Fruit fly (Drosophila melanogaster) whole organism, embryonic: ENCODE data around the gene Rlb1.

ENCODE experiments used
- CG10267 ChIP-seq: fragments of 200-800 bp; sonication (Bioruptor generic); optimal IDR thresholded peaks from 2 replicates; lab custom pipeline; 2018; ENCODE audit warnings: missing biosample characterization, mild to moderate bottlenecking, missing genetic modification characterization, moderate library complexity
- CG10543 ChIP-seq: fragments of 200-800 bp; sonication (Bioruptor generic); optimal IDR thresholded peaks from 3 replicates; lab custom pipeline; 2017; ENCODE audit warnings: missing biosample characterization, mild to moderate bottlenecking, missing genetic modification characterization, moderate library complexity
- CG1233 ChIP-seq: fragments of 200-800 bp; sonication (Bioruptor generic); optimal IDR thresholded peaks from 4 replicates; lab custom pipeline; 2018; ENCODE audit warnings: missing biosample characterization, mild to moderate bottlenecking, missing genetic modification characterization
- CG12659 ChIP-seq: fragments of 200-800 bp; sonication (Bioruptor generic); optimal IDR thresholded peaks from 3 replicates; lab custom pipeline; 2017; ENCODE audit warnings: mild to moderate bottlenecking, missing biosample characterization, missing genetic modification reagents, missing genetic modification characterization
- CG12744 ChIP-seq: fragments of 200-800 bp; sonication (Bioruptor generic); optimal IDR thresholded peaks from 2 replicates; lab custom pipeline; 2016; ENCODE audit warnings: missing biosample characterization, missing genetic modification characterization
- CG16815 ChIP-seq: fragments of 200-800 bp; sonication (Bioruptor generic); optimal IDR thresholded peaks from 3 replicates; lab custom pipeline; 2017; ENCODE audit warnings: missing biosample characterization, mild to moderate bottlenecking, missing genetic modification characterization
- CG17568 ChIP-seq: fragments of 200-800 bp; sonication (Bioruptor generic); optimal IDR thresholded peaks from 2 replicates; lab custom pipeline; 2018; ENCODE audit warnings: missing biosample characterization, mild to moderate bottlenecking, missing genetic modification characterization, moderate library complexity
- CG2116 ChIP-seq: fragments of 200-800 bp; sonication (Bioruptor generic); optimal IDR thresholded peaks from 3 replicates; lab custom pipeline; 2018; ENCODE audit warnings: missing biosample characterization, mild to moderate bottlenecking, missing genetic modification characterization
- CG2129 ChIP-seq: fragments of 200-800 bp; sonication (Bioruptor generic); IDR thresholded peaks from 2 replicates; pipeline ENCODE4 v1.3.6; 2022; ENCODE audit warnings: missing biosample characterization, missing genetic modification characterization; ENCODE audit not compliant: partially characterized antibody
- CG2678 ChIP-seq: fragments of 200-800 bp; sonication (Bioruptor generic); optimal IDR thresholded peaks from 3 replicates; lab custom pipeline; 2019; ENCODE audit warnings: missing biosample characterization, mild to moderate bottlenecking, missing genetic modification characterization, moderate library complexity
- CG2712 ChIP-seq: fragments of 200-800 bp; optimal IDR thresholded peaks from 3 replicates; lab custom pipeline; 2019; ENCODE audit warnings: missing biosample characterization, mild to moderate bottlenecking, missing genetic modification characterization, moderate library complexity
- CG3281 ChIP-seq: fragments of 200-800 bp; sonication (Bioruptor generic); optimal IDR thresholded peaks from 3 replicates; lab custom pipeline; 2017; ENCODE audit warnings: missing biosample characterization, mild to moderate bottlenecking, missing genetic modification characterization
- CG34224 ChIP-seq: fragments of 200-800 bp; sonication (Bioruptor generic); IDR thresholded peaks from 3 replicates; pipeline ENCODE4 v1.3.6; 2022; ENCODE audit warnings: missing biosample characterization, missing genetic modification characterization; ENCODE audit not compliant: partially characterized antibody
- CG4617 ChIP-seq: fragments of 200-800 bp; sonication (Bioruptor generic); optimal IDR thresholded peaks from 3 replicates; lab custom pipeline; 2016; ENCODE audit warnings: missing biosample characterization, missing genetic modification characterization, borderline replicate concordance
- CG6175 ChIP-seq: fragments of 200-800 bp; sonication (Bioruptor generic); IDR thresholded peaks from 3 replicates; pipeline ENCODE4 v1.3.6; 2022; ENCODE audit warnings: missing biosample characterization, missing genetic modification characterization
- CG6689 ChIP-seq: fragments of 200-800 bp; sonication (Bioruptor generic); IDR thresholded peaks from 2 replicates; pipeline ENCODE4 v1.3.6; 2022; ENCODE audit warnings: missing biosample characterization, missing genetic modification characterization
- D ChIP-seq, 2 experiments: fragments of 200-800 bp in 1 of 2; fragments of >200 bp in 1 of 2; sonication (Bioruptor generic) in 1 of 2; optimal IDR thresholded peaks; 2 replicates in 1 of 2; 3 replicates in 1 of 2; lab custom pipeline; 2017; ENCODE audit warnings: mild to moderate bottlenecking in 1 of 2, missing biosample characterization in 1 of 2, missing genetic modification characterization in 1 of 2, missing genetic modification reagents in 1 of 2
- Fer2 ChIP-seq: fragments of 200-800 bp; sonication (Bioruptor generic); optimal IDR thresholded peaks from 2 replicates; lab custom pipeline; 2018; ENCODE audit warnings: missing biosample characterization, mild to moderate bottlenecking, missing genetic modification characterization, moderate library complexity
- Hr3 ChIP-seq: fragments of 200-800 bp; sonication (Bioruptor generic); optimal IDR thresholded peaks from 3 replicates; lab custom pipeline; 2016; ENCODE audit warnings: missing biosample characterization, missing genetic modification characterization
- Jarid2 ChIP-seq: fragments of 200-800 bp; sonication (Bioruptor generic); optimal IDR thresholded peaks from 3 replicates; lab custom pipeline; 2017; ENCODE audit warnings: mild to moderate bottlenecking, missing biosample characterization, missing genetic modification reagents, missing genetic modification characterization
- MBD-R2 ChIP-seq: fragments of 200-800 bp; sonication (Bioruptor generic); IDR thresholded peaks from 2 replicates; pipeline ENCODE4 v1.3.6; 2022; ENCODE audit warnings: missing biosample characterization, missing genetic modification characterization
- MESR4 ChIP-seq: fragments of 200-800 bp; sonication (Bioruptor generic); optimal IDR thresholded peaks from 2 replicates; lab custom pipeline; 2018; ENCODE audit warnings: missing biosample characterization, mild to moderate bottlenecking, missing genetic modification characterization, moderate library complexity
- NFAT ChIP-seq: fragments of 200-800 bp; sonication (Bioruptor generic); IDR thresholded peaks from 2 replicates; pipeline ENCODE4 v1.3.6; 2022; ENCODE audit warnings: missing biosample characterization, missing genetic modification characterization
- Nf-YB ChIP-seq: fragments of 200-800 bp; sonication (Bioruptor generic); optimal IDR thresholded peaks from 3 replicates; lab custom pipeline; 2019; ENCODE audit warnings: missing biosample characterization, mild to moderate bottlenecking, missing genetic modification characterization, moderate library complexity
- Pdp1 ChIP-seq, 2 experiments: fragments of 200-800 bp; sonication (Bioruptor generic); optimal IDR thresholded peaks; 3 replicates each; lab custom pipeline; 2016; ENCODE audit warnings: missing biosample characterization in 2 of 2, missing genetic modification characterization in 2 of 2, mild to moderate bottlenecking in 1 of 2, moderate library complexity in 1 of 2
- Poxn ChIP-seq: fragments of 200-800 bp; sonication (Bioruptor generic); IDR thresholded peaks from 2 replicates; pipeline ENCODE4 v1.3.6; 2022; ENCODE audit warnings: missing biosample characterization, missing genetic modification characterization
- Rx ChIP-seq: fragments of 200-800 bp; sonication (Bioruptor generic); IDR thresholded peaks from 2 replicates; pipeline ENCODE4 v1.3.6; 2022; ENCODE audit warnings: missing biosample characterization, missing genetic modification characterization
- Six4 ChIP-seq: fragments of 200-800 bp; sonication (Bioruptor generic); optimal IDR thresholded peaks from 2 replicates; lab custom pipeline; 2016; ENCODE audit warnings: missing biosample characterization, missing genetic modification characterization
- Xrp1 ChIP-seq: fragments of 200-800 bp; sonication (Bioruptor generic); IDR thresholded peaks from 2 replicates; pipeline ENCODE4 v1.3.6; 2022; ENCODE audit warnings: missing biosample characterization, missing genetic modification characterization
- ab ChIP-seq: fragments of 200-800 bp; sonication (Bioruptor generic); optimal IDR thresholded peaks from 2 replicates; lab custom pipeline; 2016; ENCODE audit warnings: missing biosample characterization, missing genetic modification characterization
- ara ChIP-seq: fragments of 200-800 bp; sonication (Bioruptor generic); IDR thresholded peaks from 2 replicates; pipeline ENCODE4 v1.3.6; 2022; ENCODE audit warnings: missing biosample characterization, missing genetic modification characterization
- chif ChIP-seq, 2 experiments: fragments of 200-800 bp; sonication (Bioruptor generic); optimal IDR thresholded peaks; 3 replicates each; lab custom pipeline; 2016; ENCODE audit warnings: missing biosample characterization in 2 of 2, missing genetic modification characterization in 2 of 2
- chinmo ChIP-seq: fragments of 200-800 bp; sonication (Bioruptor generic); IDR thresholded peaks from 4 replicates; pipeline ENCODE4 v1.3.6; 2022; ENCODE audit warnings: missing biosample characterization, missing genetic modification characterization; ENCODE audit not compliant: partially characterized antibody
- disco-r ChIP-seq: fragments of 200-800 bp; sonication (Bioruptor generic); optimal IDR thresholded peaks from 2 replicates; lab custom pipeline; 2016; ENCODE audit warnings: missing biosample characterization, missing genetic modification characterization
- ems ChIP-seq: fragments of 200-800 bp; sonication (Bioruptor generic); optimal IDR thresholded peaks from 3 replicates; lab custom pipeline; 2016; ENCODE audit warnings: missing biosample characterization, missing genetic modification characterization
- hth ChIP-seq: fragments of >200 bp; optimal IDR thresholded peaks from 2 replicates; lab custom pipeline; 2017; ENCODE audit warnings: inconsistent platforms
- klu ChIP-seq: fragments of 200-800 bp; sonication (Bioruptor generic); IDR thresholded peaks from 2 replicates; pipeline ENCODE4 v1.3.6; 2022; ENCODE audit warnings: missing biosample characterization, missing genetic modification characterization
- maf-S ChIP-seq: fragments of 200-800 bp; sonication (Bioruptor generic); optimal IDR thresholded peaks from 2 replicates; lab custom pipeline; 2016; ENCODE audit warnings: missing biosample characterization, missing genetic modification characterization
- mam ChIP-seq: fragments of 200-800 bp; sonication (Bioruptor generic); optimal IDR thresholded peaks from 3 replicates; lab custom pipeline; 2016; ENCODE audit warnings: missing biosample characterization, missing genetic modification characterization
- nom ChIP-seq: fragments of 200-800 bp; sonication (Bioruptor generic); optimal IDR thresholded peaks from 2 replicates; lab custom pipeline; 2017; ENCODE audit warnings: missing biosample characterization, missing genetic modification characterization, mild to moderate bottlenecking, moderate library complexity, missing genetic modification reagents
- pita ChIP-seq: fragments of 200-800 bp; sonication (Bioruptor generic); optimal IDR thresholded peaks from 2 replicates; lab custom pipeline; 2017; ENCODE audit warnings: missing biosample characterization, mild to moderate bottlenecking, missing genetic modification characterization
- prd ChIP-seq, 3 experiments: fragments of >200 bp in 2 of 3; fragments of 200-800 bp in 1 of 3; sonication (Bioruptor generic) in 1 of 3; optimal IDR thresholded peaks in 2 of 3; IDR thresholded peaks in 1 of 3; 2 replicates in 2 of 3; 3 replicates in 1 of 3; pipeline versions ENCODE4 v1.3.6 to Lab custom; 2017 to 2022; ENCODE audit warnings: missing biosample characterization in 1 of 3, missing genetic modification characterization in 1 of 3
- pros ChIP-seq: fragments of 200-800 bp; sonication (Bioruptor generic); optimal IDR thresholded peaks from 3 replicates; lab custom pipeline; 2019; ENCODE audit warnings: missing biosample characterization, mild to moderate bottlenecking, missing genetic modification characterization, moderate library complexity
- psq ChIP-seq: fragments of 200-800 bp; sonication (Bioruptor generic); optimal IDR thresholded peaks from 2 replicates; lab custom pipeline; 2017; ENCODE audit warnings: missing biosample characterization, missing genetic modification characterization
- sim ChIP-seq: fragments of 200-800 bp; sonication (Bioruptor generic); IDR thresholded peaks from 2 replicates; pipeline ENCODE4 v1.3.6; 2022; ENCODE audit warnings: missing biosample characterization, missing genetic modification characterization
- tgo ChIP-seq: fragments of 200-800 bp; sonication (Bioruptor generic); IDR thresholded peaks from 3 replicates; pipeline ENCODE4 v1.3.6; 2022; ENCODE audit warnings: missing biosample characterization, missing genetic modification characterization
- tin ChIP-seq: fragments of 200-800 bp; sonication (Bioruptor generic); optimal IDR thresholded peaks from 3 replicates; lab custom pipeline; 2016; ENCODE audit warnings: missing biosample characterization, missing genetic modification characterization
- twi ChIP-seq: fragments of 200-800 bp; optimal IDR thresholded peaks from 2 replicates; lab custom pipeline; 2019; ENCODE audit warnings: missing biosample characterization, mild to moderate bottlenecking, missing genetic modification characterization, moderate library complexity
- vfl ChIP-seq: fragments of 200-800 bp; sonication (Bioruptor generic); optimal IDR thresholded peaks from 2 replicates; lab custom pipeline; 2016; ENCODE audit warnings: missing biosample characterization, missing genetic modification characterization
- wek ChIP-seq: fragments of 200-800 bp; sonication (Bioruptor generic); optimal IDR thresholded peaks from 3 replicates; lab custom pipeline; 2018; ENCODE audit warnings: missing biosample characterization, mild to moderate bottlenecking, missing genetic modification characterization, moderate library complexity

The Rlb1 gene

dm6 chr3R:9510070-9510518 is 3.0 kb upstream of the Rlb1 start, which contains the start of gene rump (continued):
- TF ChIP-seq Jarid2 (GFP tag; lab: Kevin White, UChicago) (no peak), CG6689 (GFP tag; lab: Robert Waterston, UW) (no peak), CG10543 (no peak), Xrp1 (no peak), CG34224 (GFP tag; lab: Robert Waterston, UW) (no peak), Nf-YB (GFP tag; lab: Kevin White, UChicago) (no peak), tin (GFP tag; lab: Kevin White, UChicago) (no peak), pros (no peak), CG2129 (no peak), Poxn (no peak), sim (GFP tag; lab: Robert Waterston, UW) (no peak), vfl (GFP tag; lab: Kevin White, UChicago) (peak; percentile 34), disco-r (GFP tag; lab: Kevin White, UChicago) (no peak), CG2678 (tag; lab: Kevin White, UChicago) (no peak), CG16815 (GFP tag; lab: Kevin White, UChicago) (no peak), ara (GFP tag; lab: Robert Waterston, UW) (no peak), Fer2 (tag; lab: Kevin White, UChicago) (no peak), hth (lab: Kevin White, UChicago) (no peak), prd (optimal IDR thresholded peaks at IDR 0.05; lab: Kevin White, UChicago) (no peak), prd (GFP tag; IDR thresholded peaks at IDR 0.05; lab: Robert Waterston, UW) (no peak), Pdp1 (GFP tag; optimal IDR thresholded peaks at IDR 0.05; lab: Kevin White, UChicago) (peak in 1 of 2 experiments; percentile 29), mam (GFP tag; lab: Kevin White, UChicago) (no peak), MESR4 (GFP tag; lab: Kevin White, UChicago) (peak; percentile 94), pita (GFP tag; lab: Kevin White, UChicago) (no peak), Hr3 (GFP tag; lab: Kevin White, UChicago) (no peak), chinmo (no peak), CG3281 (GFP tag; lab: Kevin White, UChicago) (no peak), twi (tag; lab: Kevin White, UChicago) (no peak), CG12659 (GFP tag; lab: Kevin White, UChicago) (peak; percentile 80), MBD-R2 (GFP tag; lab: Robert Waterston, UW) (no peak), ems (no peak), CG6175 (GFP tag; lab: Robert Waterston, UW) (no peak), nom (peak; percentile 19), NFAT (GFP tag; lab: Robert Waterston, UW) (no peak), chif (GFP tag; optimal IDR thresholded peaks at IDR 0.05; lab: Kevin White, UChicago) (no peak), CG4617 (GFP tag; lab: Kevin White, UChicago) (peak; percentile 73), CG12744 (GFP tag; lab: Kevin White, UChicago) (no peak), maf-S (no peak), klu (GFP tag; lab: Robert Waterston, UW) (no peak), wek (GFP tag; lab: Kevin White, UChicago) (no peak), D (optimal IDR thresholded peaks at IDR 0.05; lab: Kevin White, UChicago) (no peak), D (GFP tag; optimal IDR thresholded peaks at IDR 0.05; lab: Kevin White, UChicago) (no peak), CG1233 (no peak), psq (no peak), Six4 (GFP tag; lab: Kevin White, UChicago) (no peak), ab (GFP tag; lab: Kevin White, UChicago) (no peak), CG10267 (tag; lab: Kevin White, UChicago) (peak; percentile 65), CG17568 (GFP tag; lab: Kevin White, UChicago) (peak; percentile 3), tgo (GFP tag; lab: Robert Waterston, UW) (no peak), CG2116 (GFP tag; lab: Kevin White, UChicago) (peak; percentile 95), CG2712 (peak; percentile 48), Rx (GFP tag; lab: Robert Waterston, UW) (no peak)
